Worm (Caenorhabditis elegans) whole organism, young adult: Measurements from ENCODE around the gene C06A12.8.

ENCODE experiments used
- B0035.1 ChIP-seq: sonication (generic microtip); optimal IDR thresholded peaks from 2 replicates; lab custom pipeline; 2016; ENCODE audit warnings: missing genetic modification characterization, mild to moderate bottlenecking, missing compliant biosample characterization, missing genotype, missing genetic modification reagents
- D2030.7 ChIP-seq: fragments of 200-800 bp; sonication (Bioruptor generic); IDR thresholded peaks from 2 replicates; pipeline ENCODE4 v1.3.6; 2022; ENCODE audit warnings: missing genetic modification reagents, missing genetic modification characterization, missing compliant biosample characterization
- F10E7.11 ChIP-seq: sonication (generic microtip); optimal IDR thresholded peaks from 2 replicates; lab custom pipeline; 2017; ENCODE audit warnings: mild to moderate bottlenecking, missing genetic modification characterization, moderate library complexity, missing compliant biosample characterization
- F37B4.10 ChIP-seq: fragments of 200-800 bp; sonication (Bioruptor generic); IDR thresholded peaks from 2 replicates; pipeline ENCODE4 v1.3.6; 2022; ENCODE audit warnings: missing genetic modification characterization, missing compliant biosample characterization
- F52B5.7 ChIP-seq: sonication (generic microtip); optimal IDR thresholded peaks from 2 replicates; lab custom pipeline; 2016; ENCODE audit warnings: mild to moderate bottlenecking, missing genetic modification characterization, missing compliant biosample characterization
- K11D2.4 ChIP-seq: fragments of 200-800 bp; sonication (Bioruptor generic); IDR thresholded peaks from 2 replicates; pipeline ENCODE4 v1.3.6; 2022; ENCODE audit warnings: missing genetic modification reagents, missing genetic modification characterization, missing compliant biosample characterization
- T26A5.8 ChIP-seq: sonication (generic microtip); optimal IDR thresholded peaks from 2 replicates; lab custom pipeline; 2016; ENCODE audit warnings: missing genetic modification characterization, missing compliant biosample characterization
- Y79H2A.3 ChIP-seq: fragments of 200-800 bp; sonication (Bioruptor generic); conservative IDR thresholded peaks from 2 replicates; pipeline ENCODE4 v1.3.6; 2022; ENCODE audit warnings: missing genetic modification reagents, missing genetic modification characterization, missing compliant biosample characterization
- ama-1 ChIP-seq, 3 experiments: fragments of 150-350 bp in 1 of 3; sonication (generic microtip) in 2 of 3; optimal IDR thresholded peaks; 2 replicates each; lab custom pipeline; 2014 to 2018; ENCODE audit warnings: missing biosample characterization in 2 of 3, missing genetic modification characterization in 2 of 3, missing genetic modification reagents in 2 of 3
- aptf-2 ChIP-seq: fragments of 200-800 bp; sonication (Bioruptor generic); conservative IDR thresholded peaks from 2 replicates; pipeline ENCODE4 v1.3.6; 2022; ENCODE audit warnings: missing genetic modification reagents, missing genetic modification characterization, missing compliant biosample characterization
- attf-3 ChIP-seq: fragments of 200-800 bp; sonication (Bioruptor generic); conservative IDR thresholded peaks from 2 replicates; pipeline ENCODE4 v1.3.6; 2022; ENCODE audit warnings: missing genetic modification reagents, missing genetic modification characterization, missing compliant biosample characterization
- ceh-27 ChIP-seq: fragments of 200-800 bp; sonication (Bioruptor generic); optimal IDR thresholded peaks from 2 replicates; lab custom pipeline; 2018; ENCODE audit warnings: mild to moderate bottlenecking, missing genetic modification characterization, moderate library complexity, missing compliant biosample characterization
- ceh-40 ChIP-seq: fragments of 200-800 bp; sonication (Bioruptor generic); IDR thresholded peaks from 2 replicates; pipeline ENCODE4 v1.3.6; 2022; ENCODE audit warnings: missing genetic modification characterization, missing compliant biosample characterization
- dox-1 ChIP-seq: fragments of 200-800 bp; sonication (Bioruptor generic); IDR thresholded peaks from 2 replicates; pipeline ENCODE4 v1.3.6; 2022; ENCODE audit warnings: missing genetic modification reagents, missing genetic modification characterization, missing compliant biosample characterization
- dpl-1 ChIP-seq: fragments of 150-350 bp; optimal IDR thresholded peaks from 2 replicates; lab custom pipeline; 2014; ENCODE audit warnings: missing biosample characterization, missing genetic modification reagents, missing genetic modification characterization
- efl-1 ChIP-seq: fragments of 150-350 bp; optimal IDR thresholded peaks from 2 replicates; lab custom pipeline; 2014; ENCODE audit warnings: missing biosample characterization, missing genetic modification reagents, missing genetic modification characterization
- egl-44 ChIP-seq: fragments of 200-800 bp; sonication (Bioruptor generic); IDR thresholded peaks from 2 replicates; pipeline ENCODE4 v1.3.6; 2022; ENCODE audit warnings: missing genetic modification reagents, missing genetic modification characterization, missing compliant biosample characterization
- egrh-3 ChIP-seq: fragments of 200-800 bp; sonication (Bioruptor generic); IDR thresholded peaks from 2 replicates; pipeline ENCODE4 v1.3.6; 2022; ENCODE audit warnings: missing genetic modification reagents, missing genetic modification characterization, missing compliant biosample characterization
- ekl-4 ChIP-seq: fragments of 200-800 bp; sonication (Bioruptor generic); IDR thresholded peaks from 2 replicates; pipeline ENCODE4 v1.3.6; 2022; ENCODE audit warnings: missing genetic modification reagents, missing genetic modification characterization, missing compliant biosample characterization
- hlh-12 ChIP-seq: sonication (generic microtip); optimal IDR thresholded peaks from 2 replicates; lab custom pipeline; 2016; ENCODE audit warnings: missing genetic modification characterization, missing compliant biosample characterization
- hmg-1.2 ChIP-seq: fragments of 200-800 bp; sonication (Bioruptor generic); IDR thresholded peaks from 2 replicates; pipeline ENCODE4 v1.3.6; 2022; ENCODE audit warnings: missing genetic modification reagents, missing genetic modification characterization, missing compliant biosample characterization
- let-607 ChIP-seq, 2 experiments: fragments of 200-800 bp in 1 of 2; sonication (Bioruptor generic) in 1 of 2; sonication (generic microtip) in 1 of 2; optimal IDR thresholded peaks; 2 replicates each; lab custom pipeline; 2016 to 2018; ENCODE audit warnings: mild to moderate bottlenecking in 2 of 2, missing compliant biosample characterization in 2 of 2, missing genetic modification characterization in 2 of 2, moderate library complexity in 2 of 2, missing genotype in 1 of 2
- lin-35 ChIP-seq, 3 experiments: fragments of 150-350 bp in 2 of 3; sonication (generic microtip) in 1 of 3; optimal IDR thresholded peaks; 2 replicates each; lab custom pipeline; 2014 to 2018; ENCODE audit warnings: missing biosample characterization in 3 of 3, missing genetic modification characterization in 3 of 3, missing genetic modification reagents in 3 of 3
- madf-6 ChIP-seq: fragments of 200-800 bp; sonication (Bioruptor generic); IDR thresholded peaks from 2 replicates; pipeline ENCODE4 v1.3.6; 2022; ENCODE audit warnings: missing genetic modification reagents, missing genetic modification characterization, missing compliant biosample characterization
- mcd-1 ChIP-seq: fragments of 200-800 bp; sonication (Bioruptor generic); IDR thresholded peaks from 2 replicates; pipeline ENCODE4 v1.3.6; 2022; ENCODE audit warnings: missing genetic modification reagents, missing genetic modification characterization, missing compliant biosample characterization
- mxl-1 ChIP-seq: sonication (generic microtip); optimal IDR thresholded peaks from 2 replicates; lab custom pipeline; 2016; ENCODE audit warnings: missing genetic modification characterization, missing compliant biosample characterization
- nfya-2 ChIP-seq: fragments of 200-800 bp; sonication (Bioruptor generic); IDR thresholded peaks from 2 replicates; pipeline ENCODE4 v1.3.6; 2022; ENCODE audit warnings: missing genetic modification reagents, missing genetic modification characterization, missing compliant biosample characterization
- nhr-120 ChIP-seq: fragments of 200-800 bp; sonication (Bioruptor generic); IDR thresholded peaks from 2 replicates; pipeline ENCODE4 v1.3.6; 2022; ENCODE audit warnings: missing genetic modification characterization, missing compliant biosample characterization
- nhr-179 ChIP-seq: sonication (generic microtip); optimal IDR thresholded peaks from 2 replicates; lab custom pipeline; 2016; ENCODE audit warnings: mild to moderate bottlenecking, missing genetic modification characterization, missing compliant biosample characterization
- nhr-27 ChIP-seq: fragments of 200-800 bp; sonication (Bioruptor generic); optimal IDR thresholded peaks from 2 replicates; lab custom pipeline; 2018; ENCODE audit warnings: mild to moderate bottlenecking, missing genetic modification characterization, moderate library complexity, missing compliant biosample characterization
- nhr-80 ChIP-seq: sonication (generic microtip); optimal IDR thresholded peaks from 2 replicates; lab custom pipeline; 2016; ENCODE audit warnings: missing genetic modification characterization, missing compliant biosample characterization
- pbrm-1 ChIP-seq: fragments of 200-800 bp; sonication (Bioruptor generic); IDR thresholded peaks from 2 replicates; pipeline ENCODE4 v1.3.6; 2022; ENCODE audit warnings: missing genetic modification reagents, missing genetic modification characterization, missing compliant biosample characterization
- sea-2 ChIP-seq: fragments of 200-800 bp; sonication (Bioruptor generic); IDR thresholded peaks from 2 replicates; pipeline ENCODE4 v1.3.6; 2022; ENCODE audit warnings: missing genetic modification characterization, missing compliant biosample characterization
- snpc-1.1 ChIP-seq: sonication (generic microtip); optimal IDR thresholded peaks from 2 replicates; lab custom pipeline; 2017; ENCODE audit warnings: missing genetic modification characterization, mild to moderate bottlenecking, missing compliant biosample characterization, antibody characterized with exemption, moderate library complexity, missing genotype, missing genetic modification reagents; ENCODE audit not compliant: insufficient read depth
- snpc-3.4 ChIP-seq: sonication (generic microtip); optimal IDR thresholded peaks from 2 replicates; lab custom pipeline; 2017; ENCODE audit warnings: missing genetic modification characterization, mild to moderate bottlenecking, missing compliant biosample characterization, antibody characterized with exemption, moderate library complexity, missing genotype, missing genetic modification reagents
- ztf-18 ChIP-seq: sonication (generic microtip); optimal IDR thresholded peaks from 2 replicates; lab custom pipeline; 2016; ENCODE audit warnings: missing genotype, mild to moderate bottlenecking, missing genetic modification characterization, missing compliant biosample characterization
- ztf-26 ChIP-seq: sonication (generic microtip); optimal IDR thresholded peaks from 2 replicates; lab custom pipeline; 2017; ENCODE audit warnings: missing genetic modification characterization, missing compliant biosample characterization

The C06A12.8 gene

ce11 chrIV:17437038-17437437 is at the start of gene C06A12.8:
C06A12.8 (plus strand) TSS chrIV:17437338.
- TF ChIP-seq D2030.7 (GFP tag; lab: Robert Waterston, UW) = no peak
- no peak for TF ChIP-seq lin-35 (GFP tag; optimal IDR thresholded peaks at IDR 0.05; lab: Kevin White, UChicago)
- no peak for TF ChIP-seq attf-3 (GFP tag; lab: Robert Waterston, UW)
- TF ChIP-seq B0035.1 = no peak
- no peak for TF ChIP-seq nhr-27
- no peak for TF ChIP-seq hlh-12 (tag; lab: Kevin White, UChicago)

- TF ChIP-seq let-607 (tag; optimal IDR thresholded peaks at IDR 0.05; lab: Kevin White, UChicago) (peak; percentile 18 to 49), mxl-1 (tag; lab: Kevin White, UChicago) (no peak), nhr-80 (tag; lab: Kevin White, UChicago) (peak; percentile 86)
These were observed 49.6 kb upstream of the C06A12.8 start, which contains the start of gene T02D1.8 for ce11 chrIV:17387442-17387967. T02D1.8 (minus strand) TSS chrIV:17387492.

ce11 chrIV:17395910-17396309 is 41.2 kb upstream of the C06A12.8 start, which contains the start of gene sru-15:
sru-15 (plus strand) TSS chrIV:17396210.
- TF ChIP-seq nfya-2 (no peak), ztf-26 (no peak), D2030.7 (GFP tag; lab: Robert Waterston, UW) (no peak), ekl-4 (GFP tag; lab: Robert Waterston, UW) (no peak), Y79H2A.3 (GFP tag; lab: Robert Waterston, UW) (no peak), dox-1 (GFP tag; lab: Robert Waterston, UW) (no peak), nhr-179 (tag; lab: Kevin White, UChicago) (no peak), ceh-27 (GFP tag; lab: Kevin White, UChicago) (no peak), egrh-3 (GFP tag; lab: Robert Waterston, UW) (no peak), snpc-3.4 (tag; lab: Kevin White, UChicago) (no peak), ztf-18 (no peak), ceh-40 (GFP tag; lab: Robert Waterston, UW) (no peak), egl-44 (GFP tag; lab: Robert Waterston, UW) (no peak)

ce11 chrIV:17399455-17399854 is 37.7 kb upstream of the C06A12.8 start, which contains the start of gene T02D1.4:
T02D1.4 (plus strand) TSS chrIV:17399755.
- no peak for TF ChIP-seq mcd-1 (GFP tag; lab: Robert Waterston, UW)
- TF ChIP-seq sea-2 (GFP tag; lab: Robert Waterston, UW) = no peak
- no peak for TF ChIP-seq aptf-2 (GFP tag; lab: Robert Waterston, UW)
- no peak for TF ChIP-seq madf-6
- no peak for TF ChIP-seq efl-1
- no peak for TF ChIP-seq nhr-120 (GFP tag; lab: Robert Waterston, UW)
- TF ChIP-seq F10E7.11 (tag; lab: Kevin White, UChicago) = no peak
- no peak for TF ChIP-seq snpc-1.1 (tag; lab: Kevin White, UChicago)
- TF ChIP-seq pbrm-1 (GFP tag; lab: Robert Waterston, UW) = no peak
- TF ChIP-seq ama-1 (optimal IDR thresholded peaks at IDR 0.05; lab: Kevin White, UChicago) = no peak
- TF ChIP-seq ama-1 (GFP tag; optimal IDR thresholded peaks at IDR 0.05; lab: Kevin White, UChicago) = no peak
- no peak for TF ChIP-seq T26A5.8 (tag; lab: Kevin White, UChicago)
- TF ChIP-seq dpl-1 (GFP tag; lab: Kevin White, UChicago) = no peak
- no peak for TF ChIP-seq F52B5.7
- no peak for TF ChIP-seq dox-1 (GFP tag; lab: Robert Waterston, UW)
- no peak for TF ChIP-seq hmg-1.2
- TF ChIP-seq D2030.7 (GFP tag; lab: Robert Waterston, UW) = no peak
- no peak for TF ChIP-seq F37B4.10 (GFP tag; lab: Robert Waterston, UW)
- no peak for TF ChIP-seq K11D2.4 (GFP tag; lab: Robert Waterston, UW)
- TF ChIP-seq, all 124 proteins: peak for 0
